Worm (Caenorhabditis elegans): ENCODE measurements around the gene alg-3.

The alg-3 gene

ce11 chrIV:11692071-11692673, 11.9 kb upstream of the alg-3 start:
- TF ChIP-seq unc-39 (tag; optimal IDR thresholded peaks at IDR 0.05) (no peak), pha-4 (tag; optimal IDR thresholded peaks at IDR 0.05) (peak; percentile 49), nhr-28 (tag; optimal IDR thresholded peaks at IDR 0.05) (no peak), ceh-39 (tag; optimal IDR thresholded peaks at IDR 0.05) (peak; percentile 46), lin-32 (GFP tag; optimal IDR thresholded peaks at IDR 0.05) (no peak), sem-2 (GFP tag; optimal IDR thresholded peaks at IDR 0.05) (no peak), M03D4.4 (tag; optimal IDR thresholded peaks at IDR 0.05) (peak; percentile 64), unc-120 (tag; optimal IDR thresholded peaks at IDR 0.05; ENCODE audit: poor library complexity, severe bottlenecking) (peak; percentile 88), ceh-43 (GFP tag; optimal IDR thresholded peaks at IDR 0.05) (peak; percentile 18), hlh-1 (tag; optimal IDR thresholded peaks at IDR 0.05) (peak; percentile 73), nhr-12 (tag; optimal IDR thresholded peaks at IDR 0.05) (no peak), bed-3 (GFP tag; optimal IDR thresholded peaks at IDR 0.05) (no peak), cnd-1 (tag; optimal IDR thresholded peaks at IDR 0.05) (peak; percentile 72), mep-1 (tag; optimal IDR thresholded peaks at IDR 0.05) (peak; percentile 67), nhr-237 (tag; optimal IDR thresholded peaks at IDR 0.05) (peak; percentile 70), lsy-2 (tag; optimal IDR thresholded peaks at IDR 0.05) (peak; percentile 23), snpc-4 (tag; optimal IDR thresholded peaks at IDR 0.05) (no peak), nhr-2 (tag; optimal IDR thresholded peaks at IDR 0.05) (peak; percentile 1), drap-1 (GFP tag; optimal IDR thresholded peaks at IDR 0.05) (peak; percentile 44), sptf-1 (tag; optimal IDR thresholded peaks at IDR 0.05) (peak; percentile 28), tbx-8 (GFP tag; optimal IDR thresholded peaks at IDR 0.05) (peak; percentile 39), ces-1 (GFP tag; optimal IDR thresholded peaks at IDR 0.05) (peak; percentile 99), blmp-1 (tag; optimal IDR thresholded peaks at IDR 0.05) (peak; percentile 36), ham-2 (GFP tag; optimal IDR thresholded peaks at IDR 0.05) (peak; percentile 97), unc-62 (GFP tag; optimal IDR thresholded peaks at IDR 0.05) (peak; percentile 81), mls-2 (tag; optimal IDR thresholded peaks at IDR 0.05) (peak; percentile 60), elt-1 (tag; optimal IDR thresholded peaks at IDR 0.05; ENCODE audit: borderline replicate concordance, insufficient read depth) (no peak), flh-1 (GFP tag; optimal IDR thresholded peaks at IDR 0.05) (no peak)

DNA sequence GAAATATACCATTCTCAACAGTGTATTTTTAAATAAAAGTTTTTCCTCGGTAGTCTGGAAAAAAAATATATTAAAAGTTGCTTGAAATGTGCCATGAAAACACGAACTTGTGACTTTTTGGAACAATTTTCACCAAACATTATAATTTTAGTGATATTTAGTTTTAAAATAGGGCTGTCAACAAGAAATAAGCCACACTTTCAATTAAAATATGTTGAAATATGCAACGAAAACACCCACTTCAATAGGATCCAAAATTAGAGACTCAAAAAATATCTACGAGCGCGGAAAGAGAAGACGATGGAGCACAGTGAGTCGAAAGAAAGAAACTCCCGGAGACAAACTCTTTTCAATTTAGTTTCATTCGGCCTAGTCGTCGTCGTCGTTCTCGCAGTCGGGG, 10.6 kb upstream of the alg-3 start, which contains the start of gene ZK792.12:
ZK792.12 (plus strand) TSS at position 301 of the 400 bp plus-strand sequence.
- TF ChIP-seq lin-13 (tag; optimal IDR thresholded peaks at IDR 0.05) (no peak), tbx-8 (GFP tag; optimal IDR thresholded peaks at IDR 0.05) (no peak), lin-32 (GFP tag; optimal IDR thresholded peaks at IDR 0.05) (no peak), ham-2 (GFP tag; optimal IDR thresholded peaks at IDR 0.05) (no peak), sem-2 (GFP tag; optimal IDR thresholded peaks at IDR 0.05) (no peak), nhr-28 (tag; optimal IDR thresholded peaks at IDR 0.05) (no peak), ceh-39 (tag; optimal IDR thresholded peaks at IDR 0.05) (no peak), pha-4 (tag; optimal IDR thresholded peaks at IDR 0.05) (no peak), elt-3 (tag; optimal IDR thresholded peaks at IDR 0.05) (no peak)

DNA sequence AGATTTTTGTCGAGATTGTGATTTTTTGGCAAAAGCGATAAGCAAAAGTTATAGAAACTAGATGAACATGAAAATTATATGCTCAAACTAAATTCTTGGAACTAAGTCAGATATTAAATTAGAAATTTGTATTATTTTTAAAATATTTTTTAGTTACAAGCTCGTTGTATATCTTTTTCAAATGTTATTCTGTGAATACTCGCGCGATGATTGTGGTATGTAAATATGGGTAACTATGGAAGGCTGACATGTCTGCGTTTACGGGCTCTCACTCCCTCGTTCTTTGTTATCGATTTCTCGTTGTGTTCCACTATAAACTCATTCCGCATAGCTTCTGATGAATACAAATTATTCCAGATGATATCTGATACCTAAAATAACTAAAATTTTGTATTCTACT, 9.9 kb upstream of the alg-3 start, which contains the start of gene ZK792.7:
ZK792.7 (plus strand) TSS at position 301 of the 400 bp plus-strand sequence.
- TF ChIP-seq hlh-1 (tag; optimal IDR thresholded peaks at IDR 0.05) (no peak), sem-2 (GFP tag; optimal IDR thresholded peaks at IDR 0.05) (no peak), lin-13 (tag; optimal IDR thresholded peaks at IDR 0.05) (no peak), cnd-1 (tag; optimal IDR thresholded peaks at IDR 0.05) (no peak), drap-1 (GFP tag; optimal IDR thresholded peaks at IDR 0.05) (no peak), ces-1 (GFP tag; optimal IDR thresholded peaks at IDR 0.05) (peak; percentile 44), ceh-39 (tag; optimal IDR thresholded peaks at IDR 0.05) (no peak), tbx-8 (GFP tag; optimal IDR thresholded peaks at IDR 0.05) (no peak), unc-39 (tag; optimal IDR thresholded peaks at IDR 0.05) (no peak), pha-4 (tag; optimal IDR thresholded peaks at IDR 0.05) (peak; percentile 55), lin-32 (GFP tag; optimal IDR thresholded peaks at IDR 0.05) (no peak), bed-3 (GFP tag; optimal IDR thresholded peaks at IDR 0.05) (no peak), nhr-28 (tag; optimal IDR thresholded peaks at IDR 0.05) (no peak), lsy-2 (tag; optimal IDR thresholded peaks at IDR 0.05) (no peak), ceh-43 (GFP tag; optimal IDR thresholded peaks at IDR 0.05) (no peak), ceh-83 (GFP tag; optimal IDR thresholded peaks at IDR 0.05) (no peak)

- TF ChIP-seq mep-1 (tag; optimal IDR thresholded peaks at IDR 0.05) (no peak), cnd-1 (tag; optimal IDR thresholded peaks at IDR 0.05) (no peak), flh-1 (GFP tag; optimal IDR thresholded peaks at IDR 0.05) (no peak), drap-1 (GFP tag; optimal IDR thresholded peaks at IDR 0.05) (no peak), nhr-76 (tag; optimal IDR thresholded peaks at IDR 0.05) (no peak), zip-8 (tag; optimal IDR thresholded peaks at IDR 0.05) (no peak), ceh-43 (GFP tag; optimal IDR thresholded peaks at IDR 0.05) (no peak)
Measured at ce11 chrIV:11695634-11696033, 8.4 kb upstream of the alg-3 start.

All from whole organism, mixed stage, embryonic.